Worm (Caenorhabditis elegans): ENCODE results near the gene Y116F11B.17.

The Y116F11B.17 gene

ce11 chrV:19822093-19822492 is at the start of gene Y116F11B.17:
Gene Y116F11B.17 (minus strand): TSS chrV:19822193.
- no peak for TF ChIP-seq him-1 (tag; optimal IDR thresholded peaks at IDR 0.05)
- TF ChIP-seq W03F9.2 (tag; optimal IDR thresholded peaks at IDR 0.05): no peak
- no peak for TF ChIP-seq dao-5 (tag; optimal IDR thresholded peaks at IDR 0.05)

ce11 chrV:19867883-19868282 is 45.9 kb upstream of the Y116F11B.17 start, which contains the start of gene Y116F11B.9:
Gene Y116F11B.9 (minus strand): TSS chrV:19867983.
- TF ChIP-seq W03F9.2 (tag; optimal IDR thresholded peaks at IDR 0.05): no peak
- TF ChIP-seq him-1 (tag; optimal IDR thresholded peaks at IDR 0.05): no peak
- TF ChIP-seq dao-5 (tag; optimal IDR thresholded peaks at IDR 0.05): no peak

ce11 chrV:19860225-19860624 is 38.2 kb upstream of the Y116F11B.17 start:
- TF ChIP-seq dao-5 (tag; optimal IDR thresholded peaks at IDR 0.05): no peak
- no peak for TF ChIP-seq him-1 (tag; optimal IDR thresholded peaks at IDR 0.05)
- TF ChIP-seq W03F9.2 (tag; optimal IDR thresholded peaks at IDR 0.05): no peak

- TF ChIP-seq him-1 (tag; optimal IDR thresholded peaks at IDR 0.05) (no peak), W03F9.2 (tag; optimal IDR thresholded peaks at IDR 0.05) (no peak), dao-5 (tag; optimal IDR thresholded peaks at IDR 0.05) (no peak)
Measured at ce11 chrV:19857334-19857733, 35.3 kb upstream of the Y116F11B.17 start, which contains the start of gene Y116F11B.8. Gene Y116F11B.8 (plus strand): TSS chrV:19857634.

- TF ChIP-seq him-1 (tag; optimal IDR thresholded peaks at IDR 0.05) (no peak), W03F9.2 (tag; optimal IDR thresholded peaks at IDR 0.05) (no peak), dao-5 (tag; optimal IDR thresholded peaks at IDR 0.05) (no peak)
Measured at ce11 chrV:19856933-19857332, 34.9 kb upstream of the Y116F11B.17 start.

ce11 chrV:19856335-19856734 is 34.3 kb upstream of the Y116F11B.17 start:
- TF ChIP-seq him-1 (tag; optimal IDR thresholded peaks at IDR 0.05) (no peak), W03F9.2 (tag; optimal IDR thresholded peaks at IDR 0.05) (no peak), dao-5 (tag; optimal IDR thresholded peaks at IDR 0.05) (no peak)

- TF ChIP-seq W03F9.2 (tag; optimal IDR thresholded peaks at IDR 0.05) (no peak), dao-5 (tag; optimal IDR thresholded peaks at IDR 0.05) (no peak), him-1 (tag; optimal IDR thresholded peaks at IDR 0.05) (no peak)
Measured at ce11 chrV:19853610-19854009, 31.6 kb upstream of the Y116F11B.17 start.

- no peak for TF ChIP-seq him-1 (tag; optimal IDR thresholded peaks at IDR 0.05)
Measured at ce11 chrV:19848014-19848413, 26.0 kb upstream of the Y116F11B.17 start, which contains the start of gene Y116F11B.7. Gene Y116F11B.7 (plus strand): TSS chrV:19848314.

ce11 chrV:19845927-19846845 is 24.2 kb upstream of the Y116F11B.17 start, which contains the start of gene Y116F11B.6:
Gene Y116F11B.6 (minus strand): TSS chrV:19845977.
- no peak for TF ChIP-seq dao-5 (tag; optimal IDR thresholded peaks at IDR 0.05)
- TF ChIP-seq him-1 (tag; optimal IDR thresholded peaks at IDR 0.05): no peak
- TF ChIP-seq W03F9.2 (tag; optimal IDR thresholded peaks at IDR 0.05): no peak

ce11 chrV:19836142-19836541 is 14.1 kb upstream of the Y116F11B.17 start, which contains the start of gene srw-38:
Gene srw-38 (plus strand): TSS chrV:19836442.
- TF ChIP-seq him-1 (tag; optimal IDR thresholded peaks at IDR 0.05): no peak
- no peak for TF ChIP-seq W03F9.2 (tag; optimal IDR thresholded peaks at IDR 0.05)
- no peak for TF ChIP-seq dao-5 (tag; optimal IDR thresholded peaks at IDR 0.05)

ce11 chrV:19831588-19831987 is 9.6 kb upstream of the Y116F11B.17 start:
- no peak for TF ChIP-seq dao-5 (tag; optimal IDR thresholded peaks at IDR 0.05)
- TF ChIP-seq W03F9.2 (tag; optimal IDR thresholded peaks at IDR 0.05): no peak
- TF ChIP-seq him-1 (tag; optimal IDR thresholded peaks at IDR 0.05): no peak

ce11 chrV:19830815-19831214 is 8.8 kb upstream of the Y116F11B.17 start, which contains the start of gene pcp-4:
Gene pcp-4 (minus strand): TSS chrV:19831011.
- no peak for TF ChIP-seq him-1 (tag; optimal IDR thresholded peaks at IDR 0.05)
- TF ChIP-seq W03F9.2 (tag; optimal IDR thresholded peaks at IDR 0.05): no peak
- no peak for TF ChIP-seq dao-5 (tag; optimal IDR thresholded peaks at IDR 0.05)

ce11 chrV:19829225-19829624 is 7.2 kb upstream of the Y116F11B.17 start:
- no peak for TF ChIP-seq dao-5 (tag; optimal IDR thresholded peaks at IDR 0.05)
- TF ChIP-seq him-1 (tag; optimal IDR thresholded peaks at IDR 0.05): no peak
- TF ChIP-seq W03F9.2 (tag; optimal IDR thresholded peaks at IDR 0.05): no peak

- no peak for TF ChIP-seq him-1 (tag; optimal IDR thresholded peaks at IDR 0.05)
- TF ChIP-seq dao-5 (tag; optimal IDR thresholded peaks at IDR 0.05): no peak
- no peak for TF ChIP-seq W03F9.2 (tag; optimal IDR thresholded peaks at IDR 0.05)
Measured at ce11 chrV:19827481-19827880, 5.5 kb upstream of the Y116F11B.17 start.

All from whole organism, L4/young adult.